Worm (Caenorhabditis elegans) whole organism, L2 larva: ENCODE data around the gene B0035.21.
"Not testable (repeated sequence)": the region's sequence is repeated elsewhere in the genome, so short reads cannot be mapped to it uniquely, and the experiment has no call there.

ENCODE experiments used
- C34F6.9 ChIP-seq: fragments of 150-350 bp; optimal IDR thresholded peaks from 2 replicates; lab custom pipeline; 2014; ENCODE audit warnings: missing biosample characterization, missing genetic modification characterization
- F13H6.1 ChIP-seq: sonication (generic microtip); optimal IDR thresholded peaks from 2 replicates; lab custom pipeline; 2016; ENCODE audit warnings: missing genetic modification characterization, missing compliant biosample characterization
- R02D3.7 ChIP-seq: fragments of 150-350 bp; optimal IDR thresholded peaks from 2 replicates; lab custom pipeline; 2014; ENCODE audit warnings: missing biosample characterization, missing genetic modification characterization
- Y55F3AM.14 ChIP-seq: fragments of 200-800 bp; sonication (Bioruptor generic); optimal IDR thresholded peaks from 2 replicates; lab custom pipeline; 2018; ENCODE audit warnings: mild to moderate bottlenecking, missing genetic modification characterization, missing compliant biosample characterization
- alr-1 ChIP-seq: fragments of 150-350 bp; optimal IDR thresholded peaks from 2 replicates; lab custom pipeline; 2014; ENCODE audit warnings: missing biosample characterization, missing genetic modification characterization
- aly-2 ChIP-seq: fragments of 150-350 bp; optimal IDR thresholded peaks from 2 replicates; lab custom pipeline; 2014; ENCODE audit warnings: missing biosample characterization, missing genetic modification characterization
- ama-1 ChIP-seq: fragments of 150-350 bp; optimal IDR thresholded peaks from 2 replicates; lab custom pipeline; 2018; ENCODE audit warnings: inconsistent platforms
- blmp-1 ChIP-seq: sonication (generic microtip); optimal IDR thresholded peaks from 2 replicates; lab custom pipeline; 2017; ENCODE audit warnings: missing genetic modification characterization, mild to moderate bottlenecking, missing compliant biosample characterization, antibody characterized with exemption, moderate library complexity; ENCODE audit not compliant: insufficient read depth
- ceh-16 ChIP-seq: fragments of 150-350 bp; optimal IDR thresholded peaks from 2 replicates; lab custom pipeline; 2014; ENCODE audit warnings: missing biosample characterization, missing genetic modification characterization
- ceh-82 ChIP-seq: fragments of 150-350 bp; optimal IDR thresholded peaks from 2 replicates; lab custom pipeline; 2014; ENCODE audit warnings: missing biosample characterization, missing genetic modification characterization
- crh-2 ChIP-seq: sonication (generic microtip); optimal IDR thresholded peaks from 2 replicates; lab custom pipeline; 2017; ENCODE audit warnings: missing biosample characterization, missing genetic modification characterization
- egl-27 ChIP-seq: sonication (generic microtip); optimal IDR thresholded peaks from 3 replicates; lab custom pipeline; 2017; ENCODE audit warnings: missing biosample characterization, missing genetic modification reagents, missing genetic modification characterization
- elt-1 ChIP-seq: fragments of 150-350 bp; optimal IDR thresholded peaks from 2 replicates; lab custom pipeline; 2014; ENCODE audit warnings: missing biosample characterization, missing genetic modification characterization
- elt-3 ChIP-seq: sonication (generic microtip); optimal IDR thresholded peaks from 2 replicates; lab custom pipeline; 2017; ENCODE audit warnings: missing biosample characterization, missing genetic modification characterization
- lin-11 ChIP-seq: fragments of 150-350 bp; sonication (generic microtip); optimal IDR thresholded peaks from 2 replicates; lab custom pipeline; 2014; ENCODE audit warnings: missing biosample characterization, missing genetic modification characterization, inconsistent platforms, mixed read lengths
- lin-39 ChIP-seq: fragments of 150-350 bp; optimal IDR thresholded peaks from 2 replicates; lab custom pipeline; 2014; ENCODE audit warnings: missing biosample characterization, missing genetic modification reagents, missing genetic modification characterization
- lsy-2 ChIP-seq, 2 experiments: fragments of 150-350 bp in 1 of 2; sonication (generic microtip) in 1 of 2; optimal IDR thresholded peaks; 2 replicates each; lab custom pipeline; 2014 to 2017; ENCODE audit warnings: missing biosample characterization in 2 of 2, missing genetic modification characterization in 2 of 2
- mab-5 ChIP-seq: fragments of 150-350 bp; optimal IDR thresholded peaks from 2 replicates; lab custom pipeline; 2014; ENCODE audit warnings: missing biosample characterization, missing genetic modification characterization
- mbf-1 ChIP-seq: sonication (generic microtip); optimal IDR thresholded peaks from 2 replicates; lab custom pipeline; 2017; ENCODE audit warnings: missing biosample characterization, missing genetic modification characterization
- mdl-1 ChIP-seq, 2 experiments: fragments of 150-350 bp in 1 of 2; sonication (generic microtip) in 1 of 2; optimal IDR thresholded peaks; 2 replicates each; lab custom pipeline; 2017; ENCODE audit warnings: missing biosample characterization in 2 of 2, missing genetic modification characterization in 2 of 2
- nhr-10 ChIP-seq: sonication (generic microtip); optimal IDR thresholded peaks from 2 replicates; lab custom pipeline; 2017; ENCODE audit warnings: missing biosample characterization, missing genetic modification characterization
- nhr-11 ChIP-seq: fragments of 150-350 bp; optimal IDR thresholded peaks from 2 replicates; lab custom pipeline; 2014; ENCODE audit warnings: missing biosample characterization, missing genetic modification characterization
- nhr-12 ChIP-seq: fragments of 150-350 bp; optimal IDR thresholded peaks from 2 replicates; lab custom pipeline; 2014; ENCODE audit warnings: missing biosample characterization, missing genetic modification characterization
- nhr-129 ChIP-seq: fragments of 150-350 bp; optimal IDR thresholded peaks from 2 replicates; lab custom pipeline; 2014; ENCODE audit warnings: missing biosample characterization, missing genetic modification characterization
- nhr-21 ChIP-seq: fragments of 150-350 bp; optimal IDR thresholded peaks from 2 replicates; lab custom pipeline; 2014; ENCODE audit warnings: missing biosample characterization, missing genetic modification characterization
- nhr-23 ChIP-seq: fragments of 150-350 bp; optimal IDR thresholded peaks from 2 replicates; lab custom pipeline; 2014; ENCODE audit warnings: missing biosample characterization, missing genetic modification reagents, missing genetic modification characterization
- nhr-25 ChIP-seq: fragments of 150-350 bp; sonication (generic microtip); optimal IDR thresholded peaks from 3 replicates; lab custom pipeline; 2014; ENCODE audit warnings: missing biosample characterization, missing genetic modification characterization
- nhr-6 ChIP-seq: fragments of 150-350 bp; optimal IDR thresholded peaks from 2 replicates; lab custom pipeline; 2014; ENCODE audit warnings: missing biosample characterization, missing genetic modification characterization
- nhr-77 ChIP-seq: fragments of 150-350 bp; optimal IDR thresholded peaks from 2 replicates; lab custom pipeline; 2014; ENCODE audit warnings: missing biosample characterization, missing genetic modification characterization
- sem-4 ChIP-seq: fragments of 150-350 bp; optimal IDR thresholded peaks from 2 replicates; lab custom pipeline; 2014; ENCODE audit warnings: missing biosample characterization, missing genetic modification reagents, missing genetic modification characterization
- sma-3 ChIP-seq: sonication (generic microtip); optimal IDR thresholded peaks from 2 replicates; lab custom pipeline; 2016; ENCODE audit warnings: missing genetic modification reagents, missing genetic modification characterization, missing compliant biosample characterization
- sma-9 ChIP-seq, 2 experiments: fragments of 150-350 bp in 1 of 2; sonication (generic microtip) in 1 of 2; optimal IDR thresholded peaks; 2 replicates each; lab custom pipeline; 2014 to 2016; ENCODE audit warnings: missing genetic modification characterization in 2 of 2, mild to moderate bottlenecking in 1 of 2, missing biosample characterization in 1 of 2, missing compliant biosample characterization in 1 of 2, missing genetic modification reagents in 1 of 2, moderate library complexity in 1 of 2
- snpc-4 ChIP-seq: fragments of 150-350 bp; optimal IDR thresholded peaks from 2 replicates; lab custom pipeline; 2014; ENCODE audit warnings: missing biosample characterization, missing genetic modification characterization
- unc-39 ChIP-seq: fragments of 150-350 bp; optimal IDR thresholded peaks from 2 replicates; lab custom pipeline; 2014; ENCODE audit warnings: missing biosample characterization, missing genetic modification characterization
- unc-55 ChIP-seq: fragments of 150-350 bp; sonication (generic microtip); optimal IDR thresholded peaks from 3 replicates; lab custom pipeline; 2014; ENCODE audit warnings: missing biosample characterization, missing genetic modification reagents, missing genetic modification characterization
- unc-62 ChIP-seq: fragments of 150-350 bp; optimal IDR thresholded peaks from 2 replicates; lab custom pipeline; 2014; ENCODE audit warnings: missing biosample characterization, missing genetic modification reagents, missing genetic modification characterization
- ztf-1 ChIP-seq: fragments of 200-800 bp; sonication (Bioruptor generic); conservative IDR thresholded peaks from 2 replicates; pipeline ENCODE4 v1.3.6; 2022; ENCODE audit warnings: missing genetic modification characterization, missing compliant biosample characterization
- ztf-11 ChIP-seq: sonication (generic microtip); optimal IDR thresholded peaks from 2 replicates; lab custom pipeline; 2017; ENCODE audit warnings: missing biosample characterization, missing genetic modification characterization
- ztf-4 ChIP-seq: fragments of 150-350 bp; optimal IDR thresholded peaks from 2 replicates; lab custom pipeline; 2014; ENCODE audit warnings: missing biosample characterization, missing genetic modification characterization

Gene B0035.21

DNA sequence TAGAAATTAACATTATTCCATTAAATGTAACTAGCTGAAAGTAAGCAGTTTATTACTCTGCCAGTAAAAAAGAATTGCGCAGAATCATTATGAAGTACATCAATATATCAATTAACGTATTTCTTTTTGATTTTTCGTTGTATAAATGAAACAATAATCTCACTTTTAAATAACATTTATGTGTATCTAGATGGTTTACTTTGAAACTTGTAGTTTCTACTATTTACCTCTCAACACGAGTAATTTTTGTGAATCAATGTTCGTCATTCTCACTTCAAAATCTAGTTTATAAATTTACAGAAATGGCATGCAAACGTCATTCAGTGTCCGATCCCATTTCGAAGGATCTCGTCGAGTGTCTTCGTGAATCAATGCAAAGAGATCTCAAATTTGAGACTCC is 9.9 kb upstream of the B0035.21 start, which contains the start of gene gspd-1:
Gene gspd-1 (plus strand): TSS at position 301 of the 400 bp plus-strand sequence.
- no peak for TF ChIP-seq lin-39 (tag; lab: Kevin White, UChicago)
- TF ChIP-seq mab-5 (tag; lab: Kevin White, UChicago) = no peak
- TF ChIP-seq alr-1 (tag; lab: Kevin White, UChicago) = no peak
- TF ChIP-seq nhr-10 (tag; lab: Kevin White, UChicago) = no peak
- TF ChIP-seq sma-9 (GFP tag; optimal IDR thresholded peaks at IDR 0.05; lab: Kevin White, UChicago) = no peak
- no peak for TF ChIP-seq sma-9 (tag; optimal IDR thresholded peaks at IDR 0.05; lab: Kevin White, UChicago)
- TF ChIP-seq lin-11 (tag; lab: Kevin White, UChicago) = no peak
- TF ChIP-seq R02D3.7 (tag; lab: Kevin White, UChicago) = no peak
- no peak for TF ChIP-seq ztf-1
- TF ChIP-seq sem-4 (tag; lab: Kevin White, UChicago) = no peak
- TF ChIP-seq snpc-4 (tag; lab: Kevin White, UChicago) = no peak
- TF ChIP-seq crh-2 (tag; lab: Kevin White, UChicago) = no peak
- TF ChIP-seq lsy-2 (tag; optimal IDR thresholded peaks at IDR 0.05; lab: Kevin White, UChicago) = no peak
- TF ChIP-seq aly-2 (tag; lab: Kevin White, UChicago) = no peak
- no peak for TF ChIP-seq nhr-21 (tag; lab: Kevin White, UChicago)

DNA sequence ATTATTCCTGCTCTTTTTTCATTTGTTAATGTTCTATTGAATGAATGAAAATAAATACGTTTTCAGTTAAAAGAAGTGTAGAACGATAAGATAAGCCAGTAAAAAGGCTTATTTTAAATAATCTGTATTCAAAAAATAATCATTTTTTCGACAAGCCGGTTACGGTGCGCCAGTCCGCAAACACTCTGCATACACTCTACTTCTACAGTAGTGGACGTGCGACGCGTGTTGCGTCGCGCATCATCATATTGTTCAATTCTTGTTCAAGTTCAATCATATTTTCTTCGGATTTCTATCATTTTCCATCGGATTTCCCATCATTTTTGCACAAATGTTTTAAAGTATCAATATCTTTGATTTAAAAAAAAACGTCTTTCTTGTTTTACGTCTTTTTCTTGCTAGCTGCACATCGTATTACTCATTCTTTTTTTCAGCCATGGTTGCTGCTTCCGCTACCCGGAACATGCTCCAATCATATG is 7.1 kb upstream of the B0035.21 start, which contains the start of gene B0035.18:
Gene B0035.18 (plus strand): TSS at position 429 of the 479 bp plus-strand sequence.
- TF ChIP-seq nhr-6 (tag; lab: Kevin White, UChicago) (no peak), nhr-25 (no peak), blmp-1 (no peak), nhr-129 (tag; lab: Kevin White, UChicago) (no peak), ztf-1 (no peak), F13H6.1 (tag; lab: Kevin White, UChicago) (no peak), aly-2 (tag; lab: Kevin White, UChicago) (no peak), ama-1 (lab: Kevin White, UChicago) (no peak), sem-4 (tag; lab: Kevin White, UChicago) (no peak), unc-39 (tag; lab: Kevin White, UChicago) (no peak), lsy-2 (tag; optimal IDR thresholded peaks at IDR 0.05; lab: Kevin White, UChicago) (no peak), sma-3 (GFP tag; lab: Kevin White, UChicago) (no peak), C34F6.9 (tag; lab: Kevin White, UChicago) (no peak), lin-39 (tag; lab: Kevin White, UChicago) (no peak), egl-27 (tag; lab: Kevin White, UChicago) (no peak), ceh-82 (no peak), nhr-12 (tag; lab: Kevin White, UChicago) (no peak), Y55F3AM.14 (GFP tag; lab: Kevin White, UChicago) (no peak)

DNA sequence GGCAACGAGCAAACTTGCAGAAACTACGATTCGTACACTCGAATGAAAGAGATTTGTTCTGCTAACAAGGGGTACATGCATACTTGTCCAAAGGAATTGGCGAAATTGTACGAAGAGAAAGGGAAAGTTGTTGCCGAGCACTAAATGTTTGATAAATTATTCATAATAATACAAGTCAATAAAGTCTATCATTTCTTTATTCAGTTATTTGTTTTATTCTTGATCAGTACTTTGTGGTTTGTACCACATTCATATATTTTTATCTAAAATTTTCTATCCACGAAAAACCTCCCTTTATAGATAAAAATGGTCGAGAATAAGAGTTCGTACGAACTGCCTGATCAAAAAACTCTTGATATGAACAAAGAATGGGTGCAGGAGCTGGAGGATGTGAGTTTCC is 6.6 kb upstream of the B0035.21 start, which contains the start of gene edg-1:
Gene edg-1 (plus strand): TSS at position 301 of the 400 bp plus-strand sequence.
- TF ChIP-seq unc-62 = no peak
- TF ChIP-seq elt-3 (tag; lab: Kevin White, UChicago) = no peak

DNA sequence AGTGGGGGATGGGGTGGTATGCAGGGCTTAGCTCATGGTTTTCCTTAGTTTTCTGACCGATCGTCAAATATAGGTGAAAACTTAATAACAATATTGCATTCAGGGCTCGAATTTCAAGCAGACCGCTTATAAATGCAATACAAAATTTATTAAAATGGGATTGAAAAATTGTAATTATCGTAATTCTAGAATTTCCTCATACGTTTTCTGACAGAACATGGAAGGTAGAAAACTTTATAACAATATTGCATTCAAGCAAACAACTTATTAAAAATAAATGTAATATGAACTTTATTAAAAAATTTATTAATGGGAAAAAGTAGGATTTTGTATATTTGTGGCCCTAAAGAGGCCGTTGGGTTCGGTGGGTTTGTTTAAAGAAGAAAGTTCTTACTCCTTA is 3.4 kb upstream of the B0035.21 start:
- TF ChIP-seq ceh-82 (no peak), F13H6.1 (tag; lab: Kevin White, UChicago) (no peak), nhr-129 (tag; lab: Kevin White, UChicago) (no peak), unc-39 (tag; lab: Kevin White, UChicago) (no peak)

DNA sequence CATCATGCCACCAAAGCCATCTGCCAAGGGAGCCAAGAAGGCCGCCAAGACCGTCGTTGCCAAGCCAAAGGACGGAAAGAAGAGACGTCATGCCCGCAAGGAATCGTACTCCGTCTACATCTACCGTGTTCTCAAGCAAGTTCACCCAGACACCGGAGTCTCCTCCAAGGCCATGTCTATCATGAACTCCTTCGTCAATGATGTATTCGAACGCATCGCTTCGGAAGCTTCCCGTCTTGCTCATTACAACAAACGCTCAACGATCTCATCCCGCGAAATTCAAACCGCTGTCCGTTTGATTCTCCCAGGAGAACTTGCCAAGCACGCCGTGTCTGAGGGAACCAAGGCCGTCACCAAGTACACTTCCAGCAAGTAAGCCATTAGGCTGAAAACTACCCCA is 2.3 kb upstream of the B0035.21 start, which contains the start of gene his-48:
Gene his-48 (plus strand): TSS at position 5 of the 400 bp plus-strand sequence.
- not testable (repeated sequence) for TF ChIP-seq nhr-25; unc-62; mbf-1 (tag; lab: Kevin White, UChicago)

DNA sequence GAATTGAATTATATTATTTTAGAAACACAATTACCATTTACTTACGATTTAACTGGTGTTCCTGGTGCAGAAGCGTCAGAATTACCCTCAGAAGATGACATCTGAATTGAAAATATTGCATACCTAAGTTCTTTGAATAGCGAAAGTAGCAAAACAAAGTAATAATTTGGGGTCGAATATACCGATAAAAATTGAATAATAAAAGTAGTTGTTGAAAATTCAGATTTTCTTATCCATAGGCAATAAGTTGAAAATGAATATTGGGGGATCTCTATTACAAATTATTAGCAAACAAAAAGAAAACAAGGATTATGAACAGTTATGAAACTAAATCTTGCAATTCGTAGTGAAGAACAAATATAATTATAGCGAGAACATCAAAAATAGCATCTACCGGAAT is 2.2 kb downstream of the B0035.21 start, which contains the start of gene leo-1:
Gene leo-1 (minus strand): TSS at position 101 of the 400 bp plus-strand sequence.
- no peak for TF ChIP-seq ceh-16 (tag; lab: Kevin White, UChicago)
- TF ChIP-seq elt-1 (tag; lab: Kevin White, UChicago) = no peak
- no peak for TF ChIP-seq nhr-23 (tag; lab: Kevin White, UChicago)
- no peak for TF ChIP-seq nhr-11 (tag; lab: Kevin White, UChicago)
- TF ChIP-seq aly-2 (tag; lab: Kevin White, UChicago) = no peak
- TF ChIP-seq unc-55 (GFP tag; lab: Kevin White, UChicago) = no peak
- TF ChIP-seq sma-9 (GFP tag; optimal IDR thresholded peaks at IDR 0.05; lab: Kevin White, UChicago) = no peak
- no peak for TF ChIP-seq sma-9 (tag; optimal IDR thresholded peaks at IDR 0.05; lab: Kevin White, UChicago)
- no peak for TF ChIP-seq nhr-25
- no peak for TF ChIP-seq nhr-77 (tag; lab: Kevin White, UChicago)
- no peak for TF ChIP-seq mab-5 (tag; lab: Kevin White, UChicago)
- no peak for TF ChIP-seq sma-3 (GFP tag; lab: Kevin White, UChicago)
- no peak for TF ChIP-seq ztf-1
- TF ChIP-seq ama-1 (lab: Kevin White, UChicago) = no peak
- TF ChIP-seq ztf-4 = no peak
- no peak for TF ChIP-seq ztf-11 (tag; lab: Kevin White, UChicago)
- TF ChIP-seq nhr-6 (tag; lab: Kevin White, UChicago) = no peak
- TF ChIP-seq mdl-1 (tag; optimal IDR thresholded peaks at IDR 0.05; lab: Kevin White, UChicago) = no peak
- no peak for TF ChIP-seq nhr-129 (tag; lab: Kevin White, UChicago)
